Fruit fly (Drosophila melanogaster): Measurements from ENCODE around the gene bbx.

Gene bbx

dm6 chrX:21345036-21345500 lies 17.8 kb upstream of the bbx start, which contains the start of gene dod (continued):
- TF ChIP-seq CG3995 (GFP tag; optimal IDR thresholded peaks at IDR 0.05) = peak; percentile 12
- TF ChIP-seq ara (GFP tag; IDR thresholded peaks at IDR 0.05) = peak; percentile 39; the same call in 1 of the 2 replicates
- TF ChIP-seq fru (optimal IDR thresholded peaks at IDR 0.05) = no peak
- no peak for TF ChIP-seq CG3407 (GFP tag; optimal IDR thresholded peaks at IDR 0.05)
- peak; percentile 62 for TF ChIP-seq HmgZ (tag; optimal IDR thresholded peaks at IDR 0.05)
- TF ChIP-seq Rx (GFP tag; IDR thresholded peaks at IDR 0.05) = no peak
- TF ChIP-seq Oli (tag; optimal IDR thresholded peaks at IDR 0.05) = peak; percentile 42
- peak; percentile 61; the same call in 1 of the 2 replicates for TF ChIP-seq NFAT (GFP tag; IDR thresholded peaks at IDR 0.05)
- peak; percentile 10 for TF ChIP-seq CG8089 (GFP tag; optimal IDR thresholded peaks at IDR 0.05)
- peak; percentile 53 for TF ChIP-seq sug (tag; optimal IDR thresholded peaks at IDR 0.05)
- peak; percentile 20; the same call in 1 of the 2 replicates for TF ChIP-seq E2f1 (GFP tag; IDR thresholded peaks at IDR 0.05)
- TF ChIP-seq CG32772 (GFP tag; IDR thresholded peaks at IDR 0.05) = no peak
- 0 out of 3 replicates have a peak, but pooled peaks have one; percentile 14 for TF ChIP-seq CG14050 (GFP tag; IDR thresholded peaks at IDR 0.05)
- peak; percentile 2 for TF ChIP-seq CG4707 (GFP tag; optimal IDR thresholded peaks at IDR 0.05)
- peak; percentile 7 for TF ChIP-seq CG6683 (GFP tag; optimal IDR thresholded peaks at IDR 0.05)
- no peak for TF ChIP-seq Spps (tag; optimal IDR thresholded peaks at IDR 0.05)
- no peak for TF ChIP-seq CG31388 (GFP tag; optimal IDR thresholded peaks at IDR 0.05)
- TF ChIP-seq sr (GFP tag; IDR thresholded peaks at IDR 0.05) = 0 out of 3 replicates have a peak, but pooled peaks have one; percentile 17
- TF ChIP-seq CG17802 (tag; optimal IDR thresholded peaks at IDR 0.05) = no peak
- no peak for TF ChIP-seq CG4282 (GFP tag; optimal IDR thresholded peaks at IDR 0.05)
- TF ChIP-seq CG8924 (tag; optimal IDR thresholded peaks at IDR 0.05) = peak; percentile 43
- TF ChIP-seq hth (optimal IDR thresholded peaks at IDR 0.05) = no peak
- no peak for TF ChIP-seq jigr1 (GFP tag; IDR thresholded peaks at IDR 0.05)
- peak; percentile 38 for TF ChIP-seq Nf-YC (tag; optimal IDR thresholded peaks at IDR 0.05)
- peak; percentile 79 for TF ChIP-seq unc-4 (GFP tag; IDR thresholded peaks at IDR 0.05; ENCODE audit: partially characterized antibody)
- TF ChIP-seq Lim3 (GFP tag; IDR thresholded peaks at IDR 0.05) = no peak
- no peak for TF ChIP-seq tup (GFP tag; optimal IDR thresholded peaks at IDR 0.05)
- no peak; the same call in 1 of the 2 replicates for TF ChIP-seq seq (GFP tag; IDR thresholded peaks at IDR 0.05)
- TF ChIP-seq peb (GFP tag; IDR thresholded peaks at IDR 0.05) = no peak
- TF ChIP-seq CG10959 (GFP tag; IDR thresholded peaks at IDR 0.05) = no peak
- peak; percentile 82 for TF ChIP-seq Sry-δ (GFP tag; optimal IDR thresholded peaks at IDR 0.05)
- peak; percentile 45; the same call in 2 of the 3 replicates for TF ChIP-seq CG11560 (tag; IDR thresholded peaks at IDR 0.05)
- no peak for TF ChIP-seq Hey (tag; optimal IDR thresholded peaks at IDR 0.05)
- peak; percentile 49 for TF ChIP-seq CG3281 (GFP tag; optimal IDR thresholded peaks at IDR 0.05)
- peak; percentile 21 for TF ChIP-seq CG10209 (GFP tag; optimal IDR thresholded peaks at IDR 0.05)
- TF ChIP-seq Mrtf (GFP tag; IDR thresholded peaks at IDR 0.05) = no peak
- TF ChIP-seq onecut (GFP tag; IDR thresholded peaks at IDR 0.05) = peak; percentile 87
- TF ChIP-seq CG7987 (GFP tag; optimal IDR thresholded peaks at IDR 0.05) = no peak
- TF ChIP-seq CG6765 (GFP tag; optimal IDR thresholded peaks at IDR 0.05) = peak; percentile 17
- TF ChIP-seq D19A (tag; optimal IDR thresholded peaks at IDR 0.05) = no peak
- no peak for TF ChIP-seq GATAe (GFP tag; conservative IDR thresholded peaks at IDR 0.05)
- TF ChIP-seq ken (GFP tag; IDR thresholded peaks at IDR 0.05) = peak; percentile 47; the same call in 1 of the 3 replicates
- TF ChIP-seq Hsf (GFP tag; optimal IDR thresholded peaks at IDR 0.05) = peak; percentile 30
- peak; percentile 26 for TF ChIP-seq cwo (GFP tag; optimal IDR thresholded peaks at IDR 0.05)
- peak; percentile 74 for TF ChIP-seq Scr (GFP tag; IDR thresholded peaks at IDR 0.05; ENCODE audit: partially characterized antibody)
- TF ChIP-seq Meics (GFP tag; optimal IDR thresholded peaks at IDR 0.05) = no peak
- peak; percentile 1 for TF ChIP-seq kay (GFP tag; optimal IDR thresholded peaks at IDR 0.05)
- no peak for TF ChIP-seq CG13123 (GFP tag; optimal IDR thresholded peaks at IDR 0.05)
- TF ChIP-seq sd (tag; optimal IDR thresholded peaks at IDR 0.05) = peak; percentile 93
- TF ChIP-seq CG2120 (GFP tag; optimal IDR thresholded peaks at IDR 0.05) = peak; percentile 72
- TF ChIP-seq Dref (GFP tag; IDR thresholded peaks at IDR 0.05) = peak; percentile 97
- TF ChIP-seq Dp (GFP tag; optimal IDR thresholded peaks at IDR 0.05) = peak; percentile 54

All from whole organism, embryonic.